Fruit fly (Drosophila melanogaster) whole organism, embryonic: ENCODE data around the gene hbt.

Experiments
- Ada2b ChIP-seq: fragments of 200-800 bp; sonication (Bioruptor generic); IDR thresholded peaks from 2 replicates; pipeline ENCODE4 v1.3.6; 2022; ENCODE audit warnings: missing biosample characterization, missing genetic modification characterization
- Antp ChIP-seq: fragments of 200-800 bp; sonication (Bioruptor generic); optimal IDR thresholded peaks from 3 replicates; lab custom pipeline; 2016; ENCODE audit warnings: missing biosample characterization, missing genetic modification characterization
- B-H1 ChIP-seq: fragments of 200-800 bp; sonication (Bioruptor generic); IDR thresholded peaks from 3 replicates; pipeline ENCODE4 v1.3.6; 2022; ENCODE audit warnings: missing biosample characterization, missing genetic modification characterization
- Bteb2 ChIP-seq: fragments of 200-800 bp; sonication (Bioruptor generic); optimal IDR thresholded peaks from 2 replicates; lab custom pipeline; 2016; ENCODE audit warnings: missing biosample characterization, missing genetic modification characterization
- CG11504 ChIP-seq: fragments of 200-800 bp; sonication (Bioruptor generic); optimal IDR thresholded peaks from 3 replicates; lab custom pipeline; 2019; ENCODE audit warnings: missing biosample characterization, mild to moderate bottlenecking, missing genetic modification characterization, moderate library complexity
- CG12219 ChIP-seq: fragments of 200-800 bp; sonication (Bioruptor generic); optimal IDR thresholded peaks from 3 replicates; lab custom pipeline; 2018; ENCODE audit warnings: missing biosample characterization, mild to moderate bottlenecking, missing genetic modification characterization
- CG14014 ChIP-seq: fragments of 200-800 bp; sonication (Bioruptor generic); IDR thresholded peaks from 2 replicates; pipeline ENCODE4 v1.3.6; 2022; ENCODE audit warnings: missing biosample characterization, missing genetic modification characterization
- CG14050 ChIP-seq: fragments of 200-800 bp; sonication (Bioruptor generic); IDR thresholded peaks from 3 replicates; pipeline ENCODE4 v1.3.6; 2022; ENCODE audit warnings: missing biosample characterization, missing genetic modification characterization
- CG1603 ChIP-seq: fragments of 200-800 bp; sonication (Bioruptor generic); optimal IDR thresholded peaks from 2 replicates; lab custom pipeline; 2019; ENCODE audit warnings: missing biosample characterization, mild to moderate bottlenecking, missing genetic modification characterization, moderate library complexity
- CG18599 ChIP-seq: fragments of 200-800 bp; sonication (Bioruptor generic); optimal IDR thresholded peaks from 3 replicates; lab custom pipeline; 2017; ENCODE audit warnings: missing biosample characterization, missing genetic modification characterization, mild to moderate bottlenecking, moderate library complexity, missing genetic modification reagents
- CG2120 ChIP-seq: fragments of 200-800 bp; sonication (Bioruptor generic); optimal IDR thresholded peaks from 3 replicates; lab custom pipeline; 2016; ENCODE audit warnings: missing biosample characterization, missing genetic modification characterization
- CG2202 ChIP-seq: fragments of 200-800 bp; sonication (Bioruptor generic); optimal IDR thresholded peaks from 2 replicates; lab custom pipeline; 2018; ENCODE audit warnings: missing biosample characterization, mild to moderate bottlenecking, missing genetic modification characterization
- CG2712 ChIP-seq: fragments of 200-800 bp; optimal IDR thresholded peaks from 3 replicates; lab custom pipeline; 2019; ENCODE audit warnings: missing biosample characterization, mild to moderate bottlenecking, missing genetic modification characterization, moderate library complexity
- CG2875 ChIP-seq: fragments of 200-800 bp; sonication (Bioruptor generic); optimal IDR thresholded peaks from 2 replicates; lab custom pipeline; 2017; ENCODE audit warnings: missing biosample characterization, mild to moderate bottlenecking, missing genetic modification characterization, missing genetic modification reagents
- CG32532 ChIP-seq: fragments of 200-800 bp; sonication (Bioruptor generic); IDR thresholded peaks from 2 replicates; pipeline ENCODE4 v1.3.6; 2022; ENCODE audit warnings: missing biosample characterization, missing genetic modification characterization
- CG4424 ChIP-seq: fragments of 200-800 bp; sonication (Bioruptor generic); optimal IDR thresholded peaks from 3 replicates; lab custom pipeline; 2016; ENCODE audit warnings: missing biosample characterization, missing genetic modification characterization
- CG6254 ChIP-seq: fragments of 200-800 bp; sonication (Bioruptor generic); optimal IDR thresholded peaks from 3 replicates; lab custom pipeline; 2017; ENCODE audit warnings: mild to moderate bottlenecking, missing biosample characterization, missing genetic modification reagents, missing genetic modification characterization
- CG7271 ChIP-seq: fragments of 200-800 bp; sonication (Bioruptor generic); optimal IDR thresholded peaks from 2 replicates; lab custom pipeline; 2018; ENCODE audit warnings: missing biosample characterization, mild to moderate bottlenecking, missing genetic modification characterization, moderate library complexity
- CG7372 ChIP-seq: fragments of 200-800 bp; sonication (Bioruptor generic); IDR thresholded peaks from 2 replicates; pipeline ENCODE4 v1.3.6; 2022; ENCODE audit warnings: missing biosample characterization, missing genetic modification characterization
- CG7786 ChIP-seq: fragments of 200-800 bp; sonication (Bioruptor generic); optimal IDR thresholded peaks from 2 replicates; lab custom pipeline; 2016; ENCODE audit warnings: missing biosample characterization, missing genetic modification characterization
- CG7839 ChIP-seq: fragments of 200-800 bp; sonication (Bioruptor generic); optimal IDR thresholded peaks from 3 replicates; lab custom pipeline; 2018; ENCODE audit warnings: missing biosample characterization, mild to moderate bottlenecking, missing genetic modification characterization, moderate library complexity
- CG8478 ChIP-seq: fragments of >200 bp; optimal IDR thresholded peaks from 2 replicates; lab custom pipeline; 2018
- CG9817 ChIP-seq: fragments of 200-800 bp; sonication (Bioruptor generic); optimal IDR thresholded peaks from 2 replicates; lab custom pipeline; 2018; ENCODE audit warnings: missing biosample characterization, mild to moderate bottlenecking, missing genetic modification characterization, moderate library complexity
- Dad ChIP-seq: fragments of 200-800 bp; sonication (Bioruptor generic); optimal IDR thresholded peaks from 3 replicates; lab custom pipeline; 2016; ENCODE audit warnings: missing biosample characterization, missing genetic modification characterization
- Drgx ChIP-seq: fragments of 200-800 bp; sonication (Bioruptor generic); IDR thresholded peaks from 2 replicates; pipeline ENCODE4 v1.3.6; 2022; ENCODE audit warnings: missing biosample characterization, missing genetic modification characterization
- H2.0 ChIP-seq: fragments of 200-800 bp; sonication (Bioruptor generic); IDR thresholded peaks from 2 replicates; pipeline ENCODE4 v1.3.6; 2022; ENCODE audit warnings: missing biosample characterization, missing genetic modification characterization
- HHEX ChIP-seq: fragments of 200-800 bp; sonication (Bioruptor generic); optimal IDR thresholded peaks from 3 replicates; lab custom pipeline; 2017; ENCODE audit warnings: missing biosample characterization, mild to moderate bottlenecking, missing genetic modification characterization, missing genetic modification reagents
- Hmr ChIP-seq: fragments of 200-800 bp; sonication (Bioruptor generic); optimal IDR thresholded peaks from 3 replicates; lab custom pipeline; 2017; ENCODE audit warnings: mild to moderate bottlenecking, missing biosample characterization, missing genetic modification reagents, missing genetic modification characterization
- Med ChIP-seq: fragments of 200-800 bp; sonication (Bioruptor generic); peaks from one replicate; lab custom pipeline; 2016; ENCODE audit warnings: missing biosample characterization, missing genetic modification characterization, mild to moderate bottlenecking, inconsistent platforms, moderate library complexity
- Rfx ChIP-seq: fragments of 200-800 bp; sonication (Bioruptor generic); IDR thresholded peaks from 2 replicates; pipeline ENCODE4 v1.3.6; 2022; ENCODE audit warnings: missing biosample characterization, missing genetic modification characterization
- Sox100B ChIP-seq: fragments of 200-800 bp; sonication (Bioruptor generic); optimal IDR thresholded peaks from 3 replicates; lab custom pipeline; 2018; ENCODE audit warnings: missing biosample characterization, mild to moderate bottlenecking, missing genetic modification characterization
- Sox102F ChIP-seq: fragments of 200-800 bp; sonication (Bioruptor generic); optimal IDR thresholded peaks from 2 replicates; lab custom pipeline; 2018; ENCODE audit warnings: missing biosample characterization, mild to moderate bottlenecking, missing genetic modification characterization, moderate library complexity
- Vsx1 ChIP-seq: fragments of 200-800 bp; sonication (Bioruptor generic); optimal IDR thresholded peaks from 2 replicates; lab custom pipeline; 2017; ENCODE audit warnings: missing biosample characterization, mild to moderate bottlenecking, missing genetic modification characterization, missing genetic modification reagents
- al ChIP-seq: fragments of 200-800 bp; sonication (Bioruptor generic); IDR thresholded peaks from 2 replicates; pipeline ENCODE4 v1.3.6; 2022; ENCODE audit warnings: missing biosample characterization, missing genetic modification characterization
- ara ChIP-seq: fragments of 200-800 bp; sonication (Bioruptor generic); IDR thresholded peaks from 2 replicates; pipeline ENCODE4 v1.3.6; 2022; ENCODE audit warnings: missing biosample characterization, missing genetic modification characterization
- bbx ChIP-seq: fragments of 200-800 bp; sonication (Bioruptor generic); IDR thresholded peaks from 2 replicates; pipeline ENCODE4 v1.3.6; 2022; ENCODE audit warnings: missing biosample characterization, missing genetic modification characterization; ENCODE audit not compliant: partially characterized antibody
- bcd ChIP-seq: fragments of 200-800 bp; sonication (Bioruptor generic); optimal IDR thresholded peaks from 2 replicates; lab custom pipeline; 2017; ENCODE audit warnings: missing biosample characterization, mild to moderate bottlenecking, missing genetic modification characterization
- chinmo ChIP-seq: fragments of 200-800 bp; sonication (Bioruptor generic); IDR thresholded peaks from 4 replicates; pipeline ENCODE4 v1.3.6; 2022; ENCODE audit warnings: missing biosample characterization, missing genetic modification characterization; ENCODE audit not compliant: partially characterized antibody
- ci ChIP-seq: fragments of 200-800 bp; sonication (Bioruptor generic); IDR thresholded peaks from 3 replicates; pipeline ENCODE4 v1.3.6; 2022; ENCODE audit warnings: missing biosample characterization, missing genetic modification characterization
- dpn ChIP-seq, 2 experiments: fragments of 200-800 bp; sonication (Bioruptor generic); optimal IDR thresholded peaks; 3 replicates each; lab custom pipeline; 2016; ENCODE audit warnings: missing biosample characterization in 2 of 2, missing genetic modification characterization in 2 of 2
- eve ChIP-seq, 2 experiments: fragments of >200 bp; optimal IDR thresholded peaks; 2 replicates each; lab custom pipeline; 2017; ENCODE audit warnings: missing biosample characterization in 2 of 2, missing genetic modification characterization in 2 of 2
- fd102C ChIP-seq: fragments of 200-800 bp; sonication (Bioruptor generic); optimal IDR thresholded peaks from 2 replicates; lab custom pipeline; 2018; ENCODE audit warnings: missing biosample characterization, mild to moderate bottlenecking, missing genetic modification characterization, moderate library complexity
- fd96Cb ChIP-seq: fragments of 200-800 bp; sonication (Bioruptor generic); optimal IDR thresholded peaks from 2 replicates; lab custom pipeline; 2018; ENCODE audit warnings: missing biosample characterization, mild to moderate bottlenecking, missing genetic modification characterization, moderate library complexity
- gem ChIP-seq: fragments of 200-800 bp; sonication (Bioruptor generic); optimal IDR thresholded peaks from 2 replicates; lab custom pipeline; 2019; ENCODE audit warnings: missing biosample characterization, mild to moderate bottlenecking, missing genetic modification characterization, moderate library complexity
- salm ChIP-seq: fragments of 200-800 bp; sonication (Bioruptor generic); optimal IDR thresholded peaks from 2 replicates; lab custom pipeline; 2018; ENCODE audit warnings: missing biosample characterization, mild to moderate bottlenecking, missing genetic modification characterization
- sens ChIP-seq: fragments of 200-800 bp; sonication (Bioruptor generic); peaks from one replicate; lab custom pipeline; 2016; ENCODE audit warnings: missing biosample characterization, missing genetic modification characterization
- seq ChIP-seq: fragments of 200-800 bp; sonication (Bioruptor generic); IDR thresholded peaks from 2 replicates; pipeline ENCODE4 v1.3.6; 2022; ENCODE audit warnings: missing biosample characterization, missing genetic modification characterization
- unpg ChIP-seq: fragments of 200-800 bp; sonication (Bioruptor generic); optimal IDR thresholded peaks from 3 replicates; lab custom pipeline; 2018; ENCODE audit warnings: missing biosample characterization, mild to moderate bottlenecking, missing genetic modification characterization, moderate library complexity

hbt gene

dm6 chr2L:13259643-13260042 is 71.3 kb downstream of the hbt start, which contains the start of gene CG31730:
TSS of gene CG31730 (minus strand) at chr2L:13259743.
- TF ChIP-seq fd102C (GFP tag; lab: Kevin White, UChicago) (no peak), CG2202 (tag; lab: Kevin White, UChicago) (no peak), Bteb2 (GFP tag; lab: Kevin White, UChicago) (no peak), CG7786 (GFP tag; lab: Kevin White, UChicago) (no peak), chinmo (GFP tag; lab: Robert Waterston, UW) (0 out of 4 replicates have a peak, but pooled peaks have one; percentile 35), CG8478 (lab: Kevin White, UChicago) (no peak), Vsx1 (no peak), sens (GFP tag; lab: Kevin White, UChicago) (peak; percentile 13), CG4424 (GFP tag; lab: Kevin White, UChicago) (no peak)
- TF ChIP-seq, all 482 proteins: peak for 2

DNA sequence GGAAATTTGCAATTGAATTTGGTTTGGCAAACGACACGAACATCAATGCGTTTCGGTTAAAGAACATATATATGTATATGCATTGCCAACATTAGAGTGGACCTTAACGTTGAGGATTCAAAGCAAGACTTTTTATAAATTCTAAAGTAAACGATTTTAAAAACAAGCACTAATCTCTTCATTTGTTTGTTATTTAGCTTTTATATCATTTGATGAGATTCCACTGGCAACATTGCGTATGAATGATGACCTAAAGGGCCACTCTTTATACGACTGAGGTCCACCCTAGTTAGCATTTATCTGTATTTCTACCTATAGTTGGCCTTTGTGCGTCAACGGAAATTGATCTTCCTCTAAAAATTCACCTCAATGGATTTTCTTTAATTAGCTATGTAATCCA is 72.2 kb downstream of the hbt start:
- 0 out of 2 replicates have a peak, but pooled peaks have one; percentile 22 for TF ChIP-seq H2.0 (GFP tag; lab: Robert Waterston, UW)
- TF ChIP-seq CG11504 (tag; lab: Kevin White, UChicago), result peak; percentile 48
- TF ChIP-seq sens (GFP tag; lab: Kevin White, UChicago), result peak; percentile 69
- peak; percentile 32 for TF ChIP-seq CG1603 (tag; lab: Kevin White, UChicago)
- 0 out of 3 replicates have a peak, but pooled peaks have one; percentile 19 for TF ChIP-seq CG14050 (GFP tag; lab: Robert Waterston, UW)
- TF ChIP-seq ci (GFP tag; lab: Robert Waterston, UW), result peak; percentile 51; the same call in 2 of the 3 replicates
- 0 out of 2 replicates have a peak, but pooled peaks have one; percentile 19 for TF ChIP-seq seq
- TF ChIP-seq CG9817, result peak; percentile 14
- TF ChIP-seq HHEX (GFP tag; lab: Kevin White, UChicago), result peak; percentile 30
- TF ChIP-seq CG7271, result no peak
- TF ChIP-seq ara (GFP tag; lab: Robert Waterston, UW), result 0 out of 2 replicates have a peak, but pooled peaks have one; percentile 26
- no peak for TF ChIP-seq Antp (GFP tag; lab: Kevin White, UChicago)
- peak; percentile 23; the same call in 1 of the 2 replicates for TF ChIP-seq Ada2b
- no peak for TF ChIP-seq CG2875 (GFP tag; lab: Kevin White, UChicago)
- TF ChIP-seq Sox100B (GFP tag; lab: Kevin White, UChicago), result peak; percentile 8
- TF ChIP-seq CG18599 (GFP tag; lab: Kevin White, UChicago), result peak; percentile 20
- TF ChIP-seq gem (tag; lab: Kevin White, UChicago), result peak; percentile 68
- TF ChIP-seq CG6254 (GFP tag; lab: Kevin White, UChicago), result peak; percentile 3
- peak; percentile 62 for TF ChIP-seq unpg
- peak; percentile 47 for TF ChIP-seq Rfx (GFP tag; lab: Robert Waterston, UW)
- TF ChIP-seq al (GFP tag; lab: Robert Waterston, UW), result peak; percentile 25; the same call in 1 of the 2 replicates
- peak; percentile 48 for TF ChIP-seq CG7839 (tag; lab: Kevin White, UChicago)
- peak; percentile 40; the same call in 1 of the 2 replicates for TF ChIP-seq CG32532 (GFP tag; lab: Robert Waterston, UW)
- no peak for TF ChIP-seq CG7372 (GFP tag; lab: Robert Waterston, UW)
- peak; percentile 59 for TF ChIP-seq Med
- peak; percentile 2 for TF ChIP-seq CG2120 (GFP tag; lab: Kevin White, UChicago)
- TF ChIP-seq Sox102F (GFP tag; lab: Kevin White, UChicago), result peak; percentile 54
- peak; percentile 53; the same call in 1 of the 2 replicates for TF ChIP-seq Drgx
- peak in 1 of 2 experiments; percentile 40 for TF ChIP-seq eve (GFP tag; optimal IDR thresholded peaks at IDR 0.05; lab: Kevin White, UChicago)
- TF ChIP-seq Hmr (GFP tag; lab: Kevin White, UChicago), result peak; percentile 8
- peak; percentile 1 for TF ChIP-seq bcd (GFP tag; lab: Kevin White, UChicago)
- TF ChIP-seq CG14014, result 0 out of 2 replicates have a peak, but pooled peaks have one; percentile 23
- 0 out of 3 replicates have a peak, but pooled peaks have one; percentile 18 for TF ChIP-seq B-H1 (GFP tag; lab: Robert Waterston, UW)
- TF ChIP-seq bbx (GFP tag; lab: Robert Waterston, UW), result no peak
- peak; percentile 47 for TF ChIP-seq CG12219 (GFP tag; lab: Kevin White, UChicago)
- peak; percentile 19 for TF ChIP-seq fd96Cb
- no peak for TF ChIP-seq salm (tag; lab: Kevin White, UChicago)
- peak in 1 of 2 experiments; percentile 12 for TF ChIP-seq dpn (GFP tag; optimal IDR thresholded peaks at IDR 0.05; lab: Kevin White, UChicago)
- peak; percentile 50 for TF ChIP-seq CG2712 (tag; lab: Kevin White, UChicago)
- peak; percentile 6 for TF ChIP-seq Dad (GFP tag; lab: Kevin White, UChicago)
